Worm (Caenorhabditis elegans): ENCODE results near the gene srx-128.

DNA sequence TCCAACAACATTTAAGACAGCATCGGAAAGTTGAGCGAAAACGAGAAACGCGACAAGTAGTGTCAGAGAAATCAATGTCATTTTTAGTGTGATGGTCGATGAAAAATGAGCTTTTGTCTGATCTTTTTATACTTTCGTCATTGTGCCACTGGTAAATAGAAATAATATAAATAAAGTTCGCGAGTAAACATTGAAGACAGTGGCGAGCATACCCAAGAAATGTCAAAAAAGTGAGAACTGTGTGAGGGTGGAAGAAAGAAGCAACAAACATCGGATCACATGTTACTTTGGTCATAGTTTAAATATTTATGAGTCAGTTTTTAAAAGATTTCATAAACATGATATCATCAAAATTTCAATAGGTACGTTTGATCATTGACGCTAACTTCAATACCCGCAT, 17.0 kb downstream of the srx-128 start, which contains the start of gene ttr-21:
- TF ChIP-seq madf-2 (tag; optimal IDR thresholded peaks at IDR 0.05) (no peak), ceh-19 (GFP tag; optimal IDR thresholded peaks at IDR 0.05) (no peak), mec-3 (tag; optimal IDR thresholded peaks at IDR 0.05; ENCODE audit: borderline replicate concordance) (no peak), unc-86 (tag; optimal IDR thresholded peaks at IDR 0.05) (no peak), ets-4 (tag; optimal IDR thresholded peaks at IDR 0.05) (no peak), hlh-15 (tag; optimal IDR thresholded peaks at IDR 0.05) (no peak), nfya-1 (tag; optimal IDR thresholded peaks at IDR 0.05) (no peak), ceh-2 (tag; optimal IDR thresholded peaks at IDR 0.05) (no peak)
